Worm (Caenorhabditis elegans) whole organism, L4 larva: ENCODE data around the gene srh-276.

Source experiments
- F10B5.3 ChIP-seq: sonication (generic microtip); optimal IDR thresholded peaks from 2 replicates; lab custom pipeline; 2016; ENCODE audit warnings: mild to moderate bottlenecking, missing genetic modification characterization, missing compliant biosample characterization
- F26F4.8 ChIP-seq: fragments of 200-800 bp; sonication (Bioruptor generic); conservative IDR thresholded peaks from 2 replicates; pipeline ENCODE4 v1.3.6; 2022; ENCODE audit warnings: missing genetic modification characterization, missing compliant biosample characterization
- F37D6.2 ChIP-seq: sonication (generic microtip); optimal IDR thresholded peaks from 2 replicates; lab custom pipeline; 2016; ENCODE audit warnings: mild to moderate bottlenecking, missing genetic modification characterization, missing compliant biosample characterization
- T20F7.1 ChIP-seq: fragments of 200-800 bp; sonication (Bioruptor generic); optimal IDR thresholded peaks from 2 replicates; lab custom pipeline; 2018; ENCODE audit warnings: mild to moderate bottlenecking, missing genetic modification characterization, missing compliant biosample characterization
- T26A8.4 ChIP-seq: fragments of 200-800 bp; sonication (Bioruptor generic); IDR thresholded peaks from 2 replicates; pipeline ENCODE4 v1.3.6; 2022; ENCODE audit warnings: missing genetic modification characterization, missing compliant biosample characterization
- Y5F2A.4 ChIP-seq: fragments of 200-800 bp; sonication (Bioruptor generic); optimal IDR thresholded peaks from 2 replicates; lab custom pipeline; 2018; ENCODE audit warnings: mild to moderate bottlenecking, missing genetic modification characterization, missing compliant biosample characterization
- Y75B8A.6 ChIP-seq: fragments of 200-800 bp; sonication (Bioruptor generic); IDR thresholded peaks from 2 replicates; pipeline ENCODE4 v1.3.6; 2022; ENCODE audit warnings: missing genetic modification reagents, missing genetic modification characterization, missing compliant biosample characterization
- ZK337.2 ChIP-seq: fragments of 200-800 bp; sonication (Bioruptor generic); IDR thresholded peaks from 2 replicates; pipeline ENCODE4 v1.3.6; 2022; ENCODE audit warnings: missing genetic modification reagents, missing genetic modification characterization, missing compliant biosample characterization
- aha-1 ChIP-seq: fragments of 150-350 bp; peaks from one replicate; lab custom pipeline; 2014; ENCODE audit warnings: missing biosample characterization, missing genetic modification characterization
- ama-1 ChIP-seq: fragments of 150-350 bp; optimal IDR thresholded peaks from 2 replicates; lab custom pipeline; 2014; ENCODE audit warnings: inconsistent platforms, mixed read lengths
- arid-1 ChIP-seq: fragments of 200-800 bp; sonication (Bioruptor generic); conservative IDR thresholded peaks from 2 replicates; pipeline ENCODE4 v1.3.6; 2022; ENCODE audit warnings: missing genetic modification reagents, missing genetic modification characterization, missing compliant biosample characterization
- ceh-82 ChIP-seq: sonication (generic microtip); optimal IDR thresholded peaks from 2 replicates; lab custom pipeline; 2017; ENCODE audit warnings: missing biosample characterization, missing genetic modification characterization
- ctbp-1 ChIP-seq: fragments of 200-800 bp; sonication (Bioruptor generic); IDR thresholded peaks from 2 replicates; pipeline ENCODE4 v1.3.6; 2022; ENCODE audit warnings: missing genetic modification reagents, missing genetic modification characterization, missing compliant biosample characterization
- daf-12 ChIP-seq: fragments of 150-350 bp; optimal IDR thresholded peaks from 2 replicates; lab custom pipeline; 2014; ENCODE audit warnings: missing biosample characterization, missing genetic modification reagents, missing genetic modification characterization
- daf-16 ChIP-seq, 3 experiments: sonication (generic microtip); optimal IDR thresholded peaks; 2 replicates each; lab custom pipeline; 2016 to 2017; ENCODE audit warnings: missing genetic modification characterization in 3 of 3, missing genetic modification reagents in 3 of 3, mild to moderate bottlenecking in 2 of 3, missing compliant biosample characterization in 2 of 3, missing biosample characterization in 1 of 3, moderate library complexity in 1 of 3
- dmd-6 ChIP-seq: fragments of 200-800 bp; sonication (Bioruptor generic); IDR thresholded peaks from 2 replicates; pipeline ENCODE4 v1.3.6; 2022; ENCODE audit warnings: missing genetic modification reagents, missing genetic modification characterization, missing compliant biosample characterization
- dmd-9 ChIP-seq: fragments of 200-800 bp; sonication (Bioruptor generic); IDR thresholded peaks from 2 replicates; pipeline ENCODE4 v1.3.6; 2022; ENCODE audit warnings: missing genetic modification reagents, missing genetic modification characterization, missing compliant biosample characterization
- fkh-10 ChIP-seq: fragments of 150-350 bp; optimal IDR thresholded peaks from 2 replicates; lab custom pipeline; 2014; ENCODE audit warnings: missing biosample characterization, missing genetic modification reagents, missing genetic modification characterization
- gei-8 ChIP-seq: fragments of 200-800 bp; sonication (Bioruptor generic); optimal IDR thresholded peaks from 2 replicates; lab custom pipeline; 2018; ENCODE audit warnings: mild to moderate bottlenecking, missing genetic modification characterization, missing compliant biosample characterization
- hif-1 ChIP-seq, 2 experiments: sonication (generic microtip); optimal IDR thresholded peaks; 2 replicates each; lab custom pipeline; 2016 to 2017; ENCODE audit warnings: missing compliant biosample characterization in 2 of 2, missing genetic modification characterization in 2 of 2, missing genetic modification reagents in 2 of 2, missing genotype in 2 of 2, mild to moderate bottlenecking in 1 of 2
- hlh-30 ChIP-seq: sonication (generic microtip); optimal IDR thresholded peaks from 2 replicates; lab custom pipeline; 2017; ENCODE audit warnings: antibody characterized with exemption, mild to moderate bottlenecking, missing genetic modification characterization, missing compliant biosample characterization; ENCODE audit not compliant: insufficient read depth
- hmg-1.1 ChIP-seq: fragments of 200-800 bp; sonication (Bioruptor generic); IDR thresholded peaks from 2 replicates; pipeline ENCODE4 v1.3.6; 2022; ENCODE audit warnings: missing genetic modification reagents, missing genetic modification characterization, missing compliant biosample characterization
- lin-13 ChIP-seq: fragments of 150-350 bp; optimal IDR thresholded peaks from 2 replicates; lab custom pipeline; 2014; ENCODE audit warnings: missing biosample characterization, missing genetic modification reagents, missing genetic modification characterization
- lin-15B ChIP-seq: fragments of 150-350 bp; sonication (generic microtip); optimal IDR thresholded peaks from 3 replicates; lab custom pipeline; 2014; ENCODE audit warnings: missing biosample characterization, missing genetic modification characterization
- lin-39 ChIP-seq: fragments of 150-350 bp; optimal IDR thresholded peaks from 2 replicates; lab custom pipeline; 2014; ENCODE audit warnings: missing biosample characterization, missing genetic modification reagents, missing genetic modification characterization
- lir-3 ChIP-seq: sonication (generic microtip); optimal IDR thresholded peaks from 2 replicates; lab custom pipeline; 2016; ENCODE audit warnings: mild to moderate bottlenecking, missing genetic modification characterization, missing compliant biosample characterization
- madf-5 ChIP-seq, 2 experiments: fragments of 200-800 bp; sonication (Bioruptor generic); IDR thresholded peaks; 2 replicates each; pipeline ENCODE4 v1.3.6; 2022; ENCODE audit warnings: missing compliant biosample characterization in 2 of 2, missing genetic modification characterization in 2 of 2
- madf-9 ChIP-seq: fragments of 200-800 bp; sonication (Bioruptor generic); conservative IDR thresholded peaks from 2 replicates; pipeline ENCODE4 v1.3.6; 2022; ENCODE audit warnings: missing genetic modification reagents, missing genetic modification characterization, missing compliant biosample characterization
- mdl-1 ChIP-seq, 2 experiments: fragments of 150-350 bp in 1 of 2; sonication (generic microtip) in 1 of 2; optimal IDR thresholded peaks; 2 replicates each; lab custom pipeline; 2014 to 2017; ENCODE audit warnings: missing biosample characterization in 2 of 2, missing genetic modification characterization in 2 of 2
- mxl-2 ChIP-seq: fragments of 200-800 bp; sonication (Bioruptor generic); conservative IDR thresholded peaks from 2 replicates; pipeline ENCODE4 v1.3.6; 2022; ENCODE audit warnings: missing genetic modification reagents, missing genetic modification characterization, missing compliant biosample characterization
- nhr-102 ChIP-seq: sonication (generic microtip); optimal IDR thresholded peaks from 2 replicates; lab custom pipeline; 2016; ENCODE audit warnings: mild to moderate bottlenecking, missing genetic modification characterization, moderate library complexity, missing compliant biosample characterization
- nhr-11 ChIP-seq: fragments of 150-350 bp; optimal IDR thresholded peaks from 2 replicates; lab custom pipeline; 2014; ENCODE audit warnings: missing biosample characterization, missing genetic modification characterization
- nhr-28 ChIP-seq: fragments of 150-350 bp; optimal IDR thresholded peaks from 2 replicates; lab custom pipeline; 2014; ENCODE audit warnings: missing biosample characterization, missing genetic modification characterization
- nhr-6 ChIP-seq: fragments of 150-350 bp; optimal IDR thresholded peaks from 2 replicates; lab custom pipeline; 2014; ENCODE audit warnings: missing biosample characterization, missing genetic modification characterization
- nhr-76 ChIP-seq: fragments of 150-350 bp; optimal IDR thresholded peaks from 2 replicates; lab custom pipeline; 2014; ENCODE audit warnings: missing biosample characterization, missing genetic modification characterization
- nhr-77 ChIP-seq: fragments of 150-350 bp; optimal IDR thresholded peaks from 2 replicates; lab custom pipeline; 2014; ENCODE audit warnings: missing biosample characterization, missing genetic modification characterization
- rbr-2 ChIP-seq: sonication (generic microtip); optimal IDR thresholded peaks from 2 replicates; lab custom pipeline; 2016; ENCODE audit warnings: missing genotype, missing genetic modification characterization, missing compliant biosample characterization
- sdz-12 ChIP-seq: fragments of 200-800 bp; sonication (Bioruptor generic); optimal IDR thresholded peaks from 2 replicates; lab custom pipeline; 2018; ENCODE audit warnings: mild to moderate bottlenecking, missing genetic modification characterization, missing compliant biosample characterization
- snpc-1.2 ChIP-seq: fragments of 200-800 bp; sonication (Bioruptor generic); IDR thresholded peaks from 2 replicates; pipeline ENCODE4 v1.3.6; 2022; ENCODE audit warnings: missing genetic modification reagents, missing genetic modification characterization, missing compliant biosample characterization
- snpc-4 ChIP-seq: fragments of 150-350 bp; optimal IDR thresholded peaks from 2 replicates; lab custom pipeline; 2014; ENCODE audit warnings: missing biosample characterization, missing genetic modification characterization
- tra-1 ChIP-seq: fragments of 200-800 bp; sonication (Bioruptor generic); IDR thresholded peaks from 2 replicates; pipeline ENCODE4 v1.3.6; 2022; ENCODE audit warnings: missing genetic modification reagents, missing genetic modification characterization, missing compliant biosample characterization
- unc-62 ChIP-seq, 3 experiments: fragments of 150-350 bp in 1 of 3; sonication (generic microtip); optimal IDR thresholded peaks in 2 of 3; peaks in 1 of 3; 1 replicate in 1 of 3; 2 replicates in 2 of 3; lab custom pipeline; 2014 to 2017; ENCODE audit warnings: missing biosample characterization in 3 of 3, missing genetic modification characterization in 3 of 3, missing genetic modification reagents in 3 of 3, missing genotype in 1 of 3
- zip-11 ChIP-seq: fragments of 200-800 bp; sonication (Bioruptor generic); IDR thresholded peaks from 2 replicates; pipeline ENCODE4 v1.3.6; 2022; ENCODE audit warnings: missing genetic modification characterization, missing compliant biosample characterization

The srh-276 gene

DNA sequence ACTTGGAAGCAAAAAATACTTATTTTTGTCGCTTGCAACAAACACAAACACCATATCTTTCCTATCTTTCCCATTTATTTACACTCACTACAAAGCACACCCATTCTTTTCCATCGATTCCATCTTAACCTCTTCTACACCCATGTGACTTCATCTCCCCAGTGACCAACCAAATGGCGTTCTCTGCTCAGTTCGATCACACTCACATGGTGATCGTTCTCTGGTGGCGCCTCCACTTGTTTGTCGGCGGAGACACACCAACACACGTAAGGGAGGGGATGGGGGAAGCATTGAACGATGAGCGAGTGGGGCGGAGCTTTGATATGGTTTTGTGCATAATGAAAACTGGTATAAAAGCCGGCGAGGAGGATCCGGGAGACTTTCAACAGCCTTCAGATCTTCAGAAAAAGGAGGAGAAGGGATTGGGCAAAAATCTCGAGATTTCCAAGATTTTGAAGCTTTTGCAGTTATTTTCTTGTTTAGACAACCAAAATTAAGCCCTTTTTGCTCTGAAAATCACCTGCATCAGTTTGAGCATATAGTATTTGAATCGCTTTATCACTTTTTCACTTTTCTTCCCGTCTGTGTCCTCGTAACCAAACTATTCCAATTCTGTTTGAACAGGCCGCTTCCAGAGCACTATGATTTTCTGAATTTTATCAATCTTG is 37.5 kb downstream of the srh-276 start (continued):
- TF ChIP-seq hif-1 (tag; optimal IDR thresholded peaks at IDR 0.05; lab: Kevin White, UChicago) (peak in 1 of 2 experiments; percentile 70), rbr-2 (peak; percentile 63), nhr-102 (tag; lab: Kevin White, UChicago) (peak; percentile 74), aha-1 (tag; lab: Kevin White, UChicago) (peak; percentile 99), T26A8.4 (GFP tag; lab: Robert Waterston, UW) (0 out of 2 replicates have a peak, but pooled peaks have one; percentile 18), daf-12 (no peak), sdz-12 (GFP tag; lab: Kevin White, UChicago) (no peak), mdl-1 (tag; optimal IDR thresholded peaks at IDR 0.05; lab: Kevin White, UChicago) (peak; percentile 60 to 98), nhr-11 (tag; lab: Kevin White, UChicago) (peak; percentile 93), hmg-1.1 (GFP tag; lab: Robert Waterston, UW) (peak; percentile 60; the same call in 1 of the 2 replicates), daf-16 (GFP tag; optimal IDR thresholded peaks at IDR 0.05; lab: Kevin White, UChicago) (peak in 1 of 2 experiments; percentile 54), daf-16 (tag; optimal IDR thresholded peaks at IDR 0.05; lab: Kevin White, UChicago) (peak; percentile 76), Y75B8A.6 (GFP tag; lab: Robert Waterston, UW) (no peak), dmd-6 (GFP tag; lab: Robert Waterston, UW) (peak; percentile 62), mxl-2 (GFP tag; lab: Robert Waterston, UW) (no peak), zip-11 (GFP tag; lab: Robert Waterston, UW) (no peak), unc-62 (GFP tag; optimal IDR thresholded peaks at IDR 0.05 in 1 of 2; lab: Kevin White, UChicago) (peak in 1 of 2 experiments; percentile 99), unc-62 (tag; optimal IDR thresholded peaks at IDR 0.05; lab: Kevin White, UChicago) (no peak), arid-1 (GFP tag; lab: Robert Waterston, UW) (no peak), nhr-77 (peak; percentile 96), madf-9 (GFP tag; lab: Robert Waterston, UW) (no peak), lin-39 (tag; lab: Kevin White, UChicago) (no peak), ama-1 (lab: Kevin White, UChicago) (peak; percentile 96), lin-13 (no peak), nhr-28 (peak; percentile 98), nhr-6 (peak; percentile 67), F37D6.2 (tag; lab: Kevin White, UChicago) (peak; percentile 34), snpc-4 (tag; lab: Kevin White, UChicago) (peak; percentile 13), T20F7.1 (peak; percentile 70)

DNA sequence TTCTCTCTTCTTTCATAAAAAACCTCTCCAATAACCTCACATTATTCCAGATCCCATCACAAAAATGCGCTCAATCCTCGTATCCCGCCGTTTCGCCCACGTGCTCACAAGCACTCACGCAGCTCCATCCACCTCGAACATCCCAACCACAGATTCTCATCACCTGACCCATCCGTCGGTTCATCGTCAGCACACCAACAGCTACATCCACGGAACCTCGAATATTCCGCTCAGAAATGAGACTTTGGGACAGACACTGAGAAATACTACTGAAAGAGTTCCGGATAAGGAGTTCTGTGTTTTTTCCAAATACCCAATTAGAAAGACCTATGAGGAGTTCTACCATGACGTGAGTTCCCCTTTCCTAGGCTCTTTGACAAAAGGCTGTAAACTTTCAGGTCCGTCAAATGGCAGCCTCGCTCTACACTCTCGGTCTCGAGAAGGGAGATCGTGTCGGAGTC is 38.2 kb downstream of the srh-276 start, which contains the start of gene acs-2:
Gene acs-2, plus strand, starts transcription at position 51 of the 461 bp plus-strand sequence.
- TF ChIP-seq madf-5 (GFP tag; IDR thresholded peaks at IDR 0.05; lab: Robert Waterston, UW): no peak
- peak; percentile 52 for TF ChIP-seq ama-1 (lab: Kevin White, UChicago)
- peak in 1 of 2 experiments; percentile 32 for TF ChIP-seq unc-62 (GFP tag; optimal IDR thresholded peaks at IDR 0.05 in 1 of 2; lab: Kevin White, UChicago)
- no peak for TF ChIP-seq unc-62 (tag; optimal IDR thresholded peaks at IDR 0.05; lab: Kevin White, UChicago)
- TF ChIP-seq, all 104 proteins: peak for 2

DNA sequence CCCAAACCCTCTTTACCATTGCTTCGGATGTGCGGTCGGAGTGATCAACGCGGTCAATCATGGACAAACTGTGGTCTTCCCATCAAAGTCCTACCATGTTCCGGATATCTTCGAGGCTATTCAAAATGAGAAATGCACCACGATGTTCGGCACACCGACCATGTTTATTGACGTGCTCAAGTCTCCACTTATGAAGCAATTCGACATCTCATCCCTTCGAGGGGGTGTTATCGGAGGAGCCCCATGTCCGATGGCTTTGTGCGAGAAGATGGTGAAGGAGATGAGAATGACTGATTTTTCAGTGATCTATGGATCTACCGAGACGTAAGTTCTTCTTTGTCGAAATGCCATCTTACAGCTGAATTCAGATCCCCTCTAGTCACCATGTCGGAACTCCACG is 39.2 kb downstream of the srh-276 start:
- TF ChIP-seq lin-15B (no peak), mxl-2 (GFP tag; lab: Robert Waterston, UW) (no peak)

DNA sequence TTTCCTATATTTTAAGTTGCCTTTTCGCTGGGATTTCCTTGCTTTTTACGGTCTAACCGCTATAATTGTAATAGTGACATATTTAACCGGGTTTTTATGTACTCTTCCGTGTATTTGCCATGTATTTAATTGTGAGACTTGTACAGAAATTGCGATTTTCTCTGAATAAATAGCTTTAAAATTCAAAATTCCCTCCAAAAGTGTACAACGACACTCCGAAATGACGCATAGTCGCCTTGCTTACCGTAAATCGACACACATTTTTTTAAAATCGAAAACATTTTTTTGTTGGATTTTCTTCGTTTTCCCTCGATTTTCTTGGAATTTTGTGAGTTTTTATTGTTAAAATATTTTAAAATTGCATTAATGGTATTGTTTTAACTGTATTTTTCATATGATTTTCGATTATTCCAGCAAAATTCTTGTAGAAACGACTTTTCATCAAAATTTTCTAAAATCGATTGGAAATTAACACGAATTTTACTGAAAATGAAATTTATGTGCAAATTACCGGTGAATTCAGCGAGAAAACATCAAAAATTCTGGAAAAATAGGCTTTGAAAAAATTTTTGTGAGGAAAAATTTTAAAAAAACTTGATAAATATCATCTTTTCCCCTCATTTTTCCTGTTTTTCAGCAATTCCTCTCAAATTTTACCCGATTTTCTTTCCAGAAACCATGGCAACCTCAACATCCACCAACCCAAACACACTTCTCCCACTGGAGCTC is 40.7 kb downstream of the srh-276 start, which contains the start of gene lsm-5:
Gene lsm-5, plus strand, starts transcription at position 679 of the 729 bp plus-strand sequence.
- TF ChIP-seq F10B5.3 (tag; lab: Kevin White, UChicago): no peak
- TF ChIP-seq fkh-10 (GFP tag; lab: Kevin White, UChicago): no peak
- no peak for TF ChIP-seq dmd-9 (GFP tag; lab: Robert Waterston, UW)
- TF ChIP-seq ctbp-1 (GFP tag; lab: Robert Waterston, UW): no peak
- no peak for TF ChIP-seq ceh-82 (tag; lab: Kevin White, UChicago)
- no peak for TF ChIP-seq tra-1 (GFP tag; lab: Robert Waterston, UW)
- no peak for TF ChIP-seq snpc-1.2
- peak; percentile 46 for TF ChIP-seq hlh-30 (tag; lab: Kevin White, UChicago)
- TF ChIP-seq gei-8 (GFP tag; lab: Kevin White, UChicago): no peak
- no peak for TF ChIP-seq T26A8.4 (GFP tag; lab: Robert Waterston, UW)
- peak; percentile 94 for TF ChIP-seq ama-1 (lab: Kevin White, UChicago)
- TF ChIP-seq lir-3 (tag; lab: Kevin White, UChicago): no peak
- no peak for TF ChIP-seq ZK337.2 (GFP tag; lab: Robert Waterston, UW)
- TF ChIP-seq F26F4.8: no peak
- TF ChIP-seq Y5F2A.4 (GFP tag; lab: Kevin White, UChicago): no peak
- no peak for TF ChIP-seq nhr-76 (tag; lab: Kevin White, UChicago)
- no peak for TF ChIP-seq nhr-102 (tag; lab: Kevin White, UChicago)
